Fruit fly (Drosophila melanogaster) whole organism, embryonic: ENCODE results near the gene Trm7-34.

Experiments used
- Atf-2 ChIP-seq: fragments of 200-800 bp; sonication (Bioruptor generic); optimal IDR thresholded peaks from 2 replicates; lab custom pipeline; 2016; ENCODE audit warnings: missing biosample characterization, missing genetic modification characterization
- Awh ChIP-seq: fragments of 200-800 bp; sonication (Bioruptor generic); IDR thresholded peaks from 2 replicates; pipeline ENCODE4, ENCODE4 v1.3.6; 2022; ENCODE audit warnings: missing biosample characterization, missing genetic modification characterization
- CG10366 ChIP-seq: fragments of 200-800 bp; sonication (Bioruptor generic); IDR thresholded peaks from 2 replicates; pipeline ENCODE4 v1.3.6; 2022; ENCODE audit warnings: missing biosample characterization, missing genetic modification characterization
- CG10462 ChIP-seq: fragments of 200-800 bp; sonication (Bioruptor generic); optimal IDR thresholded peaks from 2 replicates; lab custom pipeline; 2016; ENCODE audit warnings: missing biosample characterization, missing genetic modification characterization
- CG10979 ChIP-seq: fragments of 200-800 bp; sonication (Bioruptor generic); optimal IDR thresholded peaks from 2 replicates; lab custom pipeline; 2018; ENCODE audit warnings: missing biosample characterization, mild to moderate bottlenecking, missing genetic modification characterization, moderate library complexity
- CG11085 ChIP-seq: fragments of 200-800 bp; sonication (Bioruptor generic); IDR thresholded peaks from 2 replicates; pipeline ENCODE4 v1.3.6; 2022; ENCODE audit warnings: missing biosample characterization, missing genetic modification characterization
- CG11398 ChIP-seq: fragments of 200-800 bp; sonication (Bioruptor generic); optimal IDR thresholded peaks from 2 replicates; lab custom pipeline; 2016; ENCODE audit warnings: missing biosample characterization, missing genetic modification characterization
- CG13424 ChIP-seq: fragments of 200-800 bp; sonication (Bioruptor generic); optimal IDR thresholded peaks from 2 replicates; lab custom pipeline; 2019; ENCODE audit warnings: missing biosample characterization, mild to moderate bottlenecking, missing genetic modification characterization, moderate library complexity
- CG14441 ChIP-seq: fragments of 200-800 bp; sonication (Bioruptor generic); IDR thresholded peaks from 2 replicates; pipeline ENCODE4 v1.3.6; 2022; ENCODE audit warnings: missing biosample characterization, missing genetic modification characterization
- CG1602 ChIP-seq: fragments of 200-800 bp; sonication (Bioruptor generic); optimal IDR thresholded peaks from 3 replicates; lab custom pipeline; 2016; ENCODE audit warnings: missing biosample characterization, missing genetic modification characterization
- CG1647 ChIP-seq: fragments of 200-800 bp; sonication (Bioruptor generic); optimal IDR thresholded peaks from 3 replicates; lab custom pipeline; 2016; ENCODE audit warnings: missing biosample characterization, missing genetic modification characterization
- CG16863 ChIP-seq: fragments of 200-800 bp; sonication (Bioruptor generic); optimal IDR thresholded peaks from 3 replicates; lab custom pipeline; 2016; ENCODE audit warnings: missing biosample characterization, missing genetic modification characterization
- CG2129 ChIP-seq: fragments of 200-800 bp; sonication (Bioruptor generic); IDR thresholded peaks from 2 replicates; pipeline ENCODE4 v1.3.6; 2022; ENCODE audit warnings: missing biosample characterization, missing genetic modification characterization; ENCODE audit not compliant: partially characterized antibody
- CG30020 ChIP-seq: fragments of 200-800 bp; optimal IDR thresholded peaks from 2 replicates; lab custom pipeline; 2019; ENCODE audit warnings: missing biosample characterization, mild to moderate bottlenecking, missing genetic modification characterization, moderate library complexity
- CG31224 ChIP-seq: fragments of 200-800 bp; sonication (Bioruptor generic); IDR thresholded peaks from 2 replicates; pipeline ENCODE4 v1.3.6; 2022; ENCODE audit warnings: missing biosample characterization, missing genetic modification characterization
- CG4360 ChIP-seq: fragments of 200-800 bp; sonication (Bioruptor generic); IDR thresholded peaks from 2 replicates; pipeline ENCODE4 v1.3.6; 2022; ENCODE audit warnings: missing biosample characterization, missing genetic modification characterization
- CG6791 ChIP-seq: fragments of 200-800 bp; sonication (Bioruptor generic); IDR thresholded peaks from 3 replicates; pipeline ENCODE4 v1.3.6; 2022; ENCODE audit warnings: missing biosample characterization, missing genetic modification characterization; ENCODE audit not compliant: partially characterized antibody
- CG9609 ChIP-seq: fragments of 200-800 bp; sonication (Bioruptor generic); optimal IDR thresholded peaks from 3 replicates; lab custom pipeline; 2016; ENCODE audit warnings: missing biosample characterization, missing genetic modification characterization
- Dll ChIP-seq: fragments of 200-800 bp; sonication (Bioruptor generic); IDR thresholded peaks from 4 replicates; pipeline ENCODE4 v1.3.6; 2022; ENCODE audit warnings: missing biosample characterization, missing genetic modification characterization; ENCODE audit not compliant: partially characterized antibody
- Ets65A ChIP-seq: fragments of 200-800 bp; sonication (Bioruptor generic); peaks from one replicate; lab custom pipeline; 2016; ENCODE audit warnings: missing biosample characterization, missing genetic modification characterization
- H2.0 ChIP-seq: fragments of 200-800 bp; sonication (Bioruptor generic); IDR thresholded peaks from 2 replicates; pipeline ENCODE4 v1.3.6; 2022; ENCODE audit warnings: missing biosample characterization, missing genetic modification characterization
- Hey ChIP-seq: fragments of 200-800 bp; sonication (Bioruptor generic); optimal IDR thresholded peaks from 3 replicates; lab custom pipeline; 2018; ENCODE audit warnings: missing biosample characterization, mild to moderate bottlenecking, missing genetic modification characterization
- Lim3 ChIP-seq: fragments of 200-800 bp; sonication (Bioruptor generic); IDR thresholded peaks from 2 replicates; pipeline ENCODE4 v1.3.6; 2022; ENCODE audit warnings: missing biosample characterization, missing genetic modification characterization
- MTF-1 ChIP-seq: fragments of 200-800 bp; sonication (Bioruptor generic); optimal IDR thresholded peaks from 2 replicates; lab custom pipeline; 2018; ENCODE audit warnings: missing biosample characterization, mild to moderate bottlenecking, missing genetic modification characterization, borderline replicate concordance
- Meics ChIP-seq: fragments of 200-800 bp; sonication (Bioruptor generic); optimal IDR thresholded peaks from 2 replicates; lab custom pipeline; 2017; ENCODE audit warnings: missing biosample characterization, mild to moderate bottlenecking, missing genetic modification characterization
- Oli ChIP-seq: fragments of 200-800 bp; sonication (Bioruptor generic); optimal IDR thresholded peaks from 2 replicates; lab custom pipeline; 2018; ENCODE audit warnings: missing biosample characterization, mild to moderate bottlenecking, missing genetic modification characterization, moderate library complexity
- Scr ChIP-seq: fragments of 200-800 bp; sonication (Bioruptor generic); IDR thresholded peaks from 2 replicates; pipeline ENCODE4 v1.3.6; 2022; ENCODE audit warnings: missing biosample characterization, missing genetic modification characterization; ENCODE audit not compliant: partially characterized antibody
- Sry-β ChIP-seq: fragments of 200-800 bp; sonication (Bioruptor generic); optimal IDR thresholded peaks from 2 replicates; lab custom pipeline; 2018; ENCODE audit warnings: missing biosample characterization, mild to moderate bottlenecking, missing genetic modification characterization, moderate library complexity
- Trl ChIP-seq, 3 experiments: fragments of >200 bp in 2 of 3; fragments of 200-800 bp in 1 of 3; sonication (Bioruptor generic) in 1 of 3; optimal IDR thresholded peaks; 2 replicates in 1 of 3; 3 replicates in 2 of 3; lab custom pipeline; 2016 to 2017; ENCODE audit warnings: missing biosample characterization in 1 of 3, missing genetic modification characterization in 1 of 3
- cato ChIP-seq: fragments of 200-800 bp; sonication (Bioruptor generic); optimal IDR thresholded peaks from 2 replicates; lab custom pipeline; 2016; ENCODE audit warnings: missing biosample characterization, missing genetic modification characterization, borderline replicate concordance
- cg ChIP-seq: fragments of 200-800 bp; sonication (Bioruptor generic); optimal IDR thresholded peaks from 3 replicates; lab custom pipeline; 2019; ENCODE audit warnings: missing biosample characterization, mild to moderate bottlenecking, missing genetic modification characterization, moderate library complexity
- chn ChIP-seq: fragments of 200-800 bp; sonication (Bioruptor generic); optimal IDR thresholded peaks from 2 replicates; lab custom pipeline; 2016; ENCODE audit warnings: missing biosample characterization, missing genetic modification characterization
- crol ChIP-seq: fragments of 200-800 bp; sonication (Bioruptor generic); IDR thresholded peaks from 2 replicates; pipeline ENCODE4 v1.3.6; 2022; ENCODE audit warnings: missing biosample characterization, missing genetic modification characterization
- danr ChIP-seq: fragments of 200-800 bp; sonication (Bioruptor generic); IDR thresholded peaks from 2 replicates; pipeline ENCODE4 v1.3.6; 2022; ENCODE audit warnings: missing biosample characterization, missing genetic modification characterization
- ems ChIP-seq: fragments of 200-800 bp; sonication (Bioruptor generic); optimal IDR thresholded peaks from 3 replicates; lab custom pipeline; 2016; ENCODE audit warnings: missing biosample characterization, missing genetic modification characterization
- gce ChIP-seq: fragments of 200-800 bp; sonication (Bioruptor generic); IDR thresholded peaks from 3 replicates; pipeline ENCODE4 v1.3.6; 2022; ENCODE audit warnings: missing biosample characterization, missing genetic modification characterization
- ham ChIP-seq: fragments of 200-800 bp; sonication (Bioruptor generic); IDR thresholded peaks from 2 replicates; pipeline ENCODE4 v1.3.6; 2022; ENCODE audit warnings: missing biosample characterization, missing genetic modification characterization
- jing ChIP-seq: fragments of 200-800 bp; sonication (Bioruptor generic); optimal IDR thresholded peaks from 2 replicates; lab custom pipeline; 2018; ENCODE audit warnings: missing biosample characterization, mild to moderate bottlenecking, missing genetic modification characterization
- lmd ChIP-seq: fragments of 200-800 bp; sonication (Bioruptor generic); IDR thresholded peaks from 2 replicates; pipeline ENCODE4 v1.3.6; 2022; ENCODE audit warnings: missing biosample characterization, missing genetic modification characterization
- maf-S ChIP-seq: fragments of 200-800 bp; sonication (Bioruptor generic); optimal IDR thresholded peaks from 2 replicates; lab custom pipeline; 2016; ENCODE audit warnings: missing biosample characterization, missing genetic modification characterization
- mld ChIP-seq: fragments of 200-800 bp; sonication (Bioruptor generic); IDR thresholded peaks from 3 replicates; pipeline ENCODE4 v1.3.6; 2022; ENCODE audit warnings: missing biosample characterization, missing genetic modification characterization; ENCODE audit not compliant: partially characterized antibody
- nerfin-1 ChIP-seq: fragments of 200-800 bp; sonication (Bioruptor generic); optimal IDR thresholded peaks from 3 replicates; lab custom pipeline; 2019; ENCODE audit warnings: missing biosample characterization, mild to moderate bottlenecking, missing genetic modification characterization, moderate library complexity
- nmo ChIP-seq: fragments of 200-800 bp; sonication (Bioruptor generic); optimal IDR thresholded peaks from 2 replicates; lab custom pipeline; 2018; ENCODE audit warnings: missing biosample characterization, mild to moderate bottlenecking, missing genetic modification characterization, moderate library complexity
- pros ChIP-seq: fragments of 200-800 bp; sonication (Bioruptor generic); optimal IDR thresholded peaks from 3 replicates; lab custom pipeline; 2019; ENCODE audit warnings: missing biosample characterization, mild to moderate bottlenecking, missing genetic modification characterization, moderate library complexity
- salm ChIP-seq: fragments of 200-800 bp; sonication (Bioruptor generic); optimal IDR thresholded peaks from 2 replicates; lab custom pipeline; 2018; ENCODE audit warnings: missing biosample characterization, mild to moderate bottlenecking, missing genetic modification characterization
- sisA ChIP-seq: fragments of 200-800 bp; sonication (Bioruptor generic); IDR thresholded peaks from 2 replicates; pipeline ENCODE4 v1.3.6; 2022; ENCODE audit warnings: missing biosample characterization, missing genetic modification characterization
- sqz ChIP-seq: fragments of 200-800 bp; sonication (Bioruptor generic); optimal IDR thresholded peaks from 3 replicates; lab custom pipeline; 2018; ENCODE audit warnings: missing biosample characterization, mild to moderate bottlenecking, missing genetic modification characterization
- sr ChIP-seq: fragments of 200-800 bp; sonication (Bioruptor generic); IDR thresholded peaks from 3 replicates; pipeline ENCODE4 v1.3.6; 2022; ENCODE audit warnings: missing biosample characterization, missing genetic modification characterization
- tio ChIP-seq: fragments of 200-800 bp; sonication (Bioruptor generic); optimal IDR thresholded peaks from 2 replicates; lab custom pipeline; 2017; ENCODE audit warnings: missing biosample characterization, missing genetic modification characterization, inconsistent platforms
- wdn ChIP-seq: fragments of 200-800 bp; sonication (Bioruptor generic); IDR thresholded peaks from 2 replicates; pipeline ENCODE4 v1.3.6; 2022; ENCODE audit warnings: missing biosample characterization, missing genetic modification characterization

Gene Trm7-34

dm6 chr3R:21096532-21097143 is 37.0 kb downstream of the Trm7-34 start (continued):
- no peak for TF ChIP-seq cato
- TF ChIP-seq CG31224 (GFP tag; lab: Robert Waterston, UW): no peak
- no peak for TF ChIP-seq jing (GFP tag; lab: Kevin White, UChicago)
- peak; percentile 55 for TF ChIP-seq cg
- TF ChIP-seq CG10366 (GFP tag; lab: Robert Waterston, UW): no peak
- TF ChIP-seq ham (GFP tag; lab: Robert Waterston, UW): no peak
- TF ChIP-seq CG11085: no peak
- TF ChIP-seq CG10462 (GFP tag; lab: Kevin White, UChicago): no peak
- no peak for TF ChIP-seq ems (GFP tag; lab: Kevin White, UChicago)
- no peak for TF ChIP-seq sqz (GFP tag; lab: Kevin White, UChicago)
- no peak for TF ChIP-seq danr (GFP tag; lab: Robert Waterston, UW)
- TF ChIP-seq CG14441 (GFP tag; lab: Robert Waterston, UW): no peak
- no peak for TF ChIP-seq wdn (GFP tag; lab: Robert Waterston, UW)
- TF ChIP-seq Oli (tag; lab: Kevin White, UChicago): no peak
- no peak for TF ChIP-seq H2.0 (GFP tag; lab: Robert Waterston, UW)
- peak; percentile 51 for TF ChIP-seq pros
- TF ChIP-seq Lim3 (GFP tag; lab: Robert Waterston, UW): no peak
- no peak for TF ChIP-seq nmo (GFP tag; lab: Kevin White, UChicago)
- TF ChIP-seq CG1647 (GFP tag; lab: Kevin White, UChicago): no peak
- TF ChIP-seq Awh: no peak
- no peak for TF ChIP-seq CG10979 (tag; lab: Kevin White, UChicago)
- TF ChIP-seq nerfin-1 (tag; lab: Kevin White, UChicago): peak; percentile 30
- no peak for TF ChIP-seq CG9609
- TF ChIP-seq CG4360 (GFP tag; lab: Robert Waterston, UW): no peak
- TF ChIP-seq CG2129 (GFP tag; lab: Robert Waterston, UW): no peak
- no peak for TF ChIP-seq maf-S
- TF ChIP-seq mld (GFP tag; lab: Robert Waterston, UW): no peak
- TF ChIP-seq sisA (GFP tag; lab: Robert Waterston, UW): no peak
- TF ChIP-seq Scr (GFP tag; lab: Robert Waterston, UW): 0 out of 2 replicates have a peak, but pooled peaks have one; percentile 6
- no peak for TF ChIP-seq Atf-2 (GFP tag; lab: Kevin White, UChicago)
- TF ChIP-seq Sry-β (GFP tag; lab: Kevin White, UChicago): no peak
- no peak for TF ChIP-seq CG30020 (tag; lab: Kevin White, UChicago)
- TF ChIP-seq crol (GFP tag; lab: Robert Waterston, UW): peak; percentile 13; the same call in 1 of the 2 replicates
- TF ChIP-seq CG1602: no peak
- no peak for TF ChIP-seq salm
- TF ChIP-seq tio (GFP tag; lab: Kevin White, UChicago): no peak
- TF ChIP-seq CG11398 (GFP tag; lab: Kevin White, UChicago): no peak
- no peak for TF ChIP-seq Ets65A
- TF ChIP-seq CG6791: peak; percentile 39; the same call in 1 of the 3 replicates
- TF ChIP-seq CG13424 (tag; lab: Kevin White, UChicago): no peak
- TF ChIP-seq sr (GFP tag; lab: Robert Waterston, UW): 0 out of 3 replicates have a peak, but pooled peaks have one; percentile 11
- peak; percentile 27 for TF ChIP-seq chn (GFP tag; lab: Kevin White, UChicago)
- no peak for TF ChIP-seq MTF-1 (GFP tag; lab: Kevin White, UChicago)
- 0 out of 3 replicates have a peak, but pooled peaks have one; percentile 13 for TF ChIP-seq gce (GFP tag; lab: Robert Waterston, UW)
- TF ChIP-seq Dll: peak; percentile 42; the same call in 1 of the 4 replicates
- peak; percentile 70 to 72 for TF ChIP-seq Trl (optimal IDR thresholded peaks at IDR 0.05; lab: Kevin White, UChicago)
- no peak for TF ChIP-seq Trl (GFP tag; optimal IDR thresholded peaks at IDR 0.05; lab: Kevin White, UChicago)
- TF ChIP-seq CG16863 (GFP tag; lab: Kevin White, UChicago): no peak
- TF ChIP-seq Meics (GFP tag; lab: Kevin White, UChicago): no peak
- no peak for TF ChIP-seq lmd (GFP tag; lab: Robert Waterston, UW)
- TF ChIP-seq Hey (tag; lab: Kevin White, UChicago): no peak
